Comparison of ENCODE assay signal across 1 fruit fly cellular context in genomic region chr3L:3338028-3338855, dm6.
TF ChIP-seq lines count a peak whose summit lies in the region.

No protein-coding gene starts in this region.

TF ChIP-seq in whole organism, embryonic, 481 proteins besides CTCF, POLR2A, EP300 and RAD21 (continued from another document):
- TF ChIP-seq cg (GFP tag; optimal IDR thresholded peaks at IDR 0.05; lab: Kevin White, UChicago) (no peak), CG7271 (tag; optimal IDR thresholded peaks at IDR 0.05; lab: Kevin White, UChicago) (no peak), kah (GFP tag; optimal IDR thresholded peaks at IDR 0.05; lab: Kevin White, UChicago) (no peak), CG14667 (GFP tag; IDR thresholded peaks at IDR 0.05; lab: Robert Waterston, UW) (no peak), CG11560 (tag; IDR thresholded peaks at IDR 0.05; lab: Robert Waterston, UW) (no peak), CG31224 (GFP tag; IDR thresholded peaks at IDR 0.05; lab: Robert Waterston, UW) (no peak), gce (GFP tag; IDR thresholded peaks at IDR 0.05; lab: Robert Waterston, UW) (no peak), CkIIα-i1 (GFP tag; IDR thresholded peaks at IDR 0.05; lab: Robert Waterston, UW) (no peak)
